Fruit fly (Drosophila melanogaster): ENCODE measurements around the gene CG11586.

- TF ChIP-seq ssp (GFP tag; IDR thresholded peaks at IDR 0.05) (no peak), CG18476 (GFP tag; optimal IDR thresholded peaks at IDR 0.05) (no peak), insv (GFP tag; optimal IDR thresholded peaks at IDR 0.05) (no peak), CG4707 (GFP tag; optimal IDR thresholded peaks at IDR 0.05) (no peak), yki (optimal IDR thresholded peaks at IDR 0.05) (no peak)
Measured at dm6 chr3L:4253611-4254300, 8.5 kb downstream of the CG11586 start.

Measured in whole organism, embryonic.